Worm (Caenorhabditis elegans) whole organism, mixed stage, embryonic: ENCODE measurements around the gene T23G4.2.

Source experiments
- elt-1 ChIP-seq: sonication (generic microtip); optimal IDR thresholded peaks from 2 replicates; lab custom pipeline; 2017; ENCODE audit warnings: missing genetic modification characterization, mild to moderate bottlenecking, missing compliant biosample characterization, antibody characterized with exemption, moderate library complexity, borderline replicate concordance; ENCODE audit not compliant: insufficient read depth
- elt-3 ChIP-seq: fragments of 150-350 bp; optimal IDR thresholded peaks from 2 replicates; lab custom pipeline; 2014; ENCODE audit warnings: missing biosample characterization, missing genetic modification characterization
- lin-13 ChIP-seq: fragments of 150-350 bp; optimal IDR thresholded peaks from 2 replicates; lab custom pipeline; 2014; ENCODE audit warnings: missing biosample characterization, missing genetic modification characterization
- nhr-237 ChIP-seq: fragments of 150-350 bp; optimal IDR thresholded peaks from 2 replicates; lab custom pipeline; 2014; ENCODE audit warnings: missing biosample characterization, missing genetic modification characterization
- nhr-76 ChIP-seq: sonication (generic microtip); optimal IDR thresholded peaks from 2 replicates; lab custom pipeline; 2017; ENCODE audit warnings: missing biosample characterization, missing genetic modification characterization

ce11 chrIV:13716735-13717134 lies 27.4 kb upstream of the T23G4.2 start:
- TF ChIP-seq nhr-237: no peak
- no peak for TF ChIP-seq lin-13 (tag; lab: Kevin White, UChicago)
- TF ChIP-seq nhr-76: no peak
- TF ChIP-seq elt-1 (tag; lab: Kevin White, UChicago): peak; percentile 73
- TF ChIP-seq elt-3 (tag; lab: Kevin White, UChicago): no peak
